Fruit fly (Drosophila melanogaster): ENCODE results near the gene CG2100.

CG2100 gene

dm6 chr3R:5746646-5747045 is 10.5 kb upstream of the CG2100 start (continued):
- TF ChIP-seq CG12659 (GFP tag; optimal IDR thresholded peaks at IDR 0.05) (peak; percentile 38), row (GFP tag; IDR thresholded peaks at IDR 0.05) (no peak), YL-1 (GFP tag; optimal IDR thresholded peaks at IDR 0.05) (peak; percentile 29), jigr1 (GFP tag; IDR thresholded peaks at IDR 0.05) (no peak), CG17186 (GFP tag; optimal IDR thresholded peaks at IDR 0.05) (no peak), mirr (GFP tag; optimal IDR thresholded peaks at IDR 0.05) (no peak), CG7928 (GFP tag; optimal IDR thresholded peaks at IDR 0.05) (no peak), luna (GFP tag; optimal IDR thresholded peaks at IDR 0.05) (no peak), Xrp1 (GFP tag; IDR thresholded peaks at IDR 0.05) (no peak), nmo (GFP tag; optimal IDR thresholded peaks at IDR 0.05) (no peak), Dip2 (GFP tag; IDR thresholded peaks at IDR 0.05) (no peak), cad (GFP tag; optimal IDR thresholded peaks at IDR 0.05) (no peak), CG16863 (GFP tag; optimal IDR thresholded peaks at IDR 0.05) (no peak), Dbx (GFP tag; IDR thresholded peaks at IDR 0.05) (no peak), schlank (tag; optimal IDR thresholded peaks at IDR 0.05) (peak; percentile 38), CG15479 (GFP tag; optimal IDR thresholded peaks at IDR 0.05) (no peak), CG4707 (GFP tag; optimal IDR thresholded peaks at IDR 0.05) (no peak), Elba2 (GFP tag; optimal IDR thresholded peaks at IDR 0.05) (no peak), tio (GFP tag; optimal IDR thresholded peaks at IDR 0.05) (no peak), ac (GFP tag; optimal IDR thresholded peaks at IDR 0.05) (no peak), CG9876 (GFP tag; optimal IDR thresholded peaks at IDR 0.05) (no peak), CG6175 (GFP tag; IDR thresholded peaks at IDR 0.05) (no peak), CG6854 (GFP tag; optimal IDR thresholded peaks at IDR 0.05) (peak; percentile 66), Hmr (GFP tag; optimal IDR thresholded peaks at IDR 0.05) (peak; percentile 78), onecut (GFP tag; IDR thresholded peaks at IDR 0.05) (no peak), bbx (GFP tag; IDR thresholded peaks at IDR 0.05; ENCODE audit: partially characterized antibody) (no peak), D19B (GFP tag; optimal IDR thresholded peaks at IDR 0.05) (no peak), klu (GFP tag; IDR thresholded peaks at IDR 0.05) (no peak), tna (GFP tag; IDR thresholded peaks at IDR 0.05; ENCODE audit: partially characterized antibody) (no peak), CG2678 (tag; optimal IDR thresholded peaks at IDR 0.05) (no peak), CG18011 (GFP tag; optimal IDR thresholded peaks at IDR 0.05) (no peak), CG6689 (GFP tag; IDR thresholded peaks at IDR 0.05) (no peak), CG11723 (GFP tag; optimal IDR thresholded peaks at IDR 0.05) (no peak), usp (GFP tag; optimal IDR thresholded peaks at IDR 0.05) (no peak), CG7745 (tag; optimal IDR thresholded peaks at IDR 0.05) (no peak), CG12744 (GFP tag; optimal IDR thresholded peaks at IDR 0.05) (peak; percentile 7), CG2199 (GFP tag; IDR thresholded peaks at IDR 0.05) (no peak), bcd (GFP tag; optimal IDR thresholded peaks at IDR 0.05) (no peak), Lhr (GFP tag; optimal IDR thresholded peaks at IDR 0.05) (no peak), seq (GFP tag; IDR thresholded peaks at IDR 0.05) (no peak), lbe (GFP tag; optimal IDR thresholded peaks at IDR 0.05) (no peak), CG10147 (GFP tag; optimal IDR thresholded peaks at IDR 0.05) (no peak), CG1792 (GFP tag; optimal IDR thresholded peaks at IDR 0.05) (no peak), CG14441 (GFP tag; IDR thresholded peaks at IDR 0.05) (no peak), lilli (GFP tag; optimal IDR thresholded peaks at IDR 0.05) (no peak), Dp (GFP tag; optimal IDR thresholded peaks at IDR 0.05) (no peak), jumu (GFP tag; optimal IDR thresholded peaks at IDR 0.05) (no peak), Dip3 (GFP tag; optimal IDR thresholded peaks at IDR 0.05) (no peak), H15 (GFP tag; IDR thresholded peaks at IDR 0.05) (no peak), CG8359 (GFP tag; optimal IDR thresholded peaks at IDR 0.05; ENCODE audit: borderline replicate concordance) (no peak), dm (GFP tag; optimal IDR thresholded peaks at IDR 0.05) (no peak), CG15073 (GFP tag; optimal IDR thresholded peaks at IDR 0.05) (no peak), NK7.1 (GFP tag; optimal IDR thresholded peaks at IDR 0.05) (no peak)

Measured in whole organism, embryonic.